Fruit fly (Drosophila melanogaster) whole organism, embryonic: Measurements from ENCODE around the gene Coa8.

ENCODE experiments used
- Atf6 ChIP-seq: fragments of 200-800 bp; sonication (Bioruptor generic); IDR thresholded peaks from 2 replicates; pipeline ENCODE4 v1.3.6; 2022; ENCODE audit warnings: missing biosample characterization, missing genetic modification characterization
- Bteb2 ChIP-seq: fragments of 200-800 bp; sonication (Bioruptor generic); optimal IDR thresholded peaks from 2 replicates; lab custom pipeline; 2016; ENCODE audit warnings: missing biosample characterization, missing genetic modification characterization
- CG10209 ChIP-seq: fragments of 200-800 bp; sonication (Bioruptor generic); optimal IDR thresholded peaks from 3 replicates; lab custom pipeline; 2017; ENCODE audit warnings: missing biosample characterization, mild to moderate bottlenecking, missing genetic modification characterization, missing genetic modification reagents
- CG10543 ChIP-seq: fragments of 200-800 bp; sonication (Bioruptor generic); optimal IDR thresholded peaks from 3 replicates; lab custom pipeline; 2017; ENCODE audit warnings: missing biosample characterization, mild to moderate bottlenecking, missing genetic modification characterization, moderate library complexity
- CG11247 ChIP-seq: fragments of 200-800 bp; sonication (Bioruptor generic); IDR thresholded peaks from 2 replicates; pipeline ENCODE4 v1.3.6; 2022; ENCODE audit warnings: missing biosample characterization, missing genetic modification characterization
- CG13775 ChIP-seq: fragments of 200-800 bp; sonication (Bioruptor generic); optimal IDR thresholded peaks from 3 replicates; lab custom pipeline; 2017; ENCODE audit warnings: missing biosample characterization, mild to moderate bottlenecking, missing genetic modification characterization
- CG14441 ChIP-seq: fragments of 200-800 bp; sonication (Bioruptor generic); IDR thresholded peaks from 2 replicates; pipeline ENCODE4 v1.3.6; 2022; ENCODE audit warnings: missing biosample characterization, missing genetic modification characterization
- CG15269 ChIP-seq: fragments of 200-800 bp; sonication (Bioruptor generic); optimal IDR thresholded peaks from 2 replicates; lab custom pipeline; 2018; ENCODE audit warnings: missing biosample characterization, mild to moderate bottlenecking, missing genetic modification characterization, moderate library complexity
- CG17385 ChIP-seq: fragments of 200-800 bp; sonication (Bioruptor generic); optimal IDR thresholded peaks from 3 replicates; lab custom pipeline; 2018; ENCODE audit warnings: missing biosample characterization, mild to moderate bottlenecking, missing genetic modification characterization
- CG17829 ChIP-seq: fragments of 200-800 bp; optimal IDR thresholded peaks from 2 replicates; lab custom pipeline; 2019; ENCODE audit warnings: missing biosample characterization, mild to moderate bottlenecking, missing genetic modification characterization, moderate library complexity
- CG18764 ChIP-seq: fragments of 200-800 bp; sonication (Bioruptor generic); optimal IDR thresholded peaks from 3 replicates; lab custom pipeline; 2016; ENCODE audit warnings: missing biosample characterization, missing genetic modification characterization
- CG30403 ChIP-seq: fragments of 200-800 bp; sonication (Bioruptor generic); optimal IDR thresholded peaks from 3 replicates; lab custom pipeline; 2016; ENCODE audit warnings: missing biosample characterization, missing genetic modification characterization
- CG31441 ChIP-seq: fragments of 200-800 bp; sonication (Bioruptor generic); IDR thresholded peaks from 2 replicates; pipeline ENCODE4 v1.3.6; 2022; ENCODE audit warnings: missing biosample characterization, missing genetic modification characterization
- CG32532 ChIP-seq: fragments of 200-800 bp; sonication (Bioruptor generic); IDR thresholded peaks from 2 replicates; pipeline ENCODE4 v1.3.6; 2022; ENCODE audit warnings: missing biosample characterization, missing genetic modification characterization
- CG3281 ChIP-seq: fragments of 200-800 bp; sonication (Bioruptor generic); optimal IDR thresholded peaks from 3 replicates; lab custom pipeline; 2017; ENCODE audit warnings: missing biosample characterization, mild to moderate bottlenecking, missing genetic modification characterization
- CG34422 ChIP-seq: fragments of 200-800 bp; sonication (Bioruptor generic); IDR thresholded peaks from 3 replicates; pipeline ENCODE4 v1.3.6; 2022; ENCODE audit warnings: missing biosample characterization, missing genetic modification characterization
- CG4424 ChIP-seq: fragments of 200-800 bp; sonication (Bioruptor generic); optimal IDR thresholded peaks from 3 replicates; lab custom pipeline; 2016; ENCODE audit warnings: missing biosample characterization, missing genetic modification characterization
- CG4820 ChIP-seq: fragments of 200-800 bp; sonication (Bioruptor generic); optimal IDR thresholded peaks from 3 replicates; lab custom pipeline; 2016; ENCODE audit warnings: missing biosample characterization, missing genetic modification characterization
- CG4854 ChIP-seq: fragments of 200-800 bp; sonication (Bioruptor generic); optimal IDR thresholded peaks from 2 replicates; lab custom pipeline; 2016; ENCODE audit warnings: missing biosample characterization, missing genetic modification characterization, inconsistent platforms
- CG7963 ChIP-seq: fragments of 200-800 bp; sonication (Bioruptor generic); IDR thresholded peaks from 3 replicates; pipeline ENCODE4 v1.3.6; 2022; ENCODE audit warnings: missing biosample characterization, missing genetic modification characterization; ENCODE audit not compliant: partially characterized antibody
- CG9797 ChIP-seq: fragments of 200-800 bp; sonication (Bioruptor generic); optimal IDR thresholded peaks from 3 replicates; lab custom pipeline; 2018; ENCODE audit warnings: missing biosample characterization, mild to moderate bottlenecking, missing genetic modification characterization
- Chrac-16 ChIP-seq: fragments of 200-800 bp; sonication (Bioruptor generic); optimal IDR thresholded peaks from 3 replicates; lab custom pipeline; 2016; ENCODE audit warnings: missing biosample characterization, missing genetic modification characterization
- Doc2 ChIP-seq: fragments of 200-800 bp; sonication (Bioruptor generic); IDR thresholded peaks from 2 replicates; pipeline ENCODE4 v1.3.6; 2022; ENCODE audit warnings: missing biosample characterization, missing genetic modification characterization
- Ets65A ChIP-seq: fragments of 200-800 bp; sonication (Bioruptor generic); peaks from one replicate; lab custom pipeline; 2016; ENCODE audit warnings: missing biosample characterization, missing genetic modification characterization
- HLHmδ ChIP-seq: fragments of 200-800 bp; sonication (Bioruptor generic); optimal IDR thresholded peaks from 2 replicates; lab custom pipeline; 2018; ENCODE audit warnings: missing biosample characterization, mild to moderate bottlenecking, missing genetic modification characterization, moderate library complexity
- Hr51 ChIP-seq, 2 experiments: fragments of 200-800 bp; sonication (Bioruptor generic); optimal IDR thresholded peaks; 2 replicates in 1 of 2; 3 replicates in 1 of 2; lab custom pipeline; 2016 to 2018; ENCODE audit warnings: missing biosample characterization in 2 of 2, missing genetic modification characterization in 2 of 2, mild to moderate bottlenecking in 1 of 2, moderate library complexity in 1 of 2
- MBD-R2 ChIP-seq: fragments of 200-800 bp; sonication (Bioruptor generic); IDR thresholded peaks from 2 replicates; pipeline ENCODE4 v1.3.6; 2022; ENCODE audit warnings: missing biosample characterization, missing genetic modification characterization
- Opbp ChIP-seq: fragments of 200-800 bp; sonication (Bioruptor generic); IDR thresholded peaks from 3 replicates; pipeline ENCODE4 v1.3.6; 2022; ENCODE audit warnings: missing biosample characterization, missing genetic modification characterization; ENCODE audit not compliant: partially characterized antibody
- Rfx ChIP-seq: fragments of 200-800 bp; sonication (Bioruptor generic); IDR thresholded peaks from 2 replicates; pipeline ENCODE4 v1.3.6; 2022; ENCODE audit warnings: missing biosample characterization, missing genetic modification characterization
- Tbp ChIP-seq: fragments of >200 bp; optimal IDR thresholded peaks from 2 replicates; lab custom pipeline; 2018; ENCODE audit warnings: missing biosample characterization, missing genetic modification characterization
- ap ChIP-seq: fragments of 200-800 bp; sonication (Bioruptor generic); IDR thresholded peaks from 2 replicates; pipeline ENCODE4 v1.3.6; 2022; ENCODE audit warnings: missing biosample characterization, missing genetic modification characterization
- ara ChIP-seq: fragments of 200-800 bp; sonication (Bioruptor generic); IDR thresholded peaks from 2 replicates; pipeline ENCODE4 v1.3.6; 2022; ENCODE audit warnings: missing biosample characterization, missing genetic modification characterization
- bab2 ChIP-seq: fragments of 200-800 bp; sonication (Bioruptor generic); optimal IDR thresholded peaks from 2 replicates; lab custom pipeline; 2016; ENCODE audit warnings: missing biosample characterization, missing genetic modification characterization
- br ChIP-seq: fragments of >200 bp; optimal IDR thresholded peaks from 2 replicates; lab custom pipeline; 2017
- cas ChIP-seq: fragments of 200-800 bp; sonication (Bioruptor generic); IDR thresholded peaks from 2 replicates; pipeline ENCODE4 v1.3.6; 2022; ENCODE audit warnings: missing biosample characterization, missing genetic modification characterization
- crc ChIP-seq: fragments of 200-800 bp; sonication (Bioruptor generic); optimal IDR thresholded peaks from 2 replicates; lab custom pipeline; 2016; ENCODE audit warnings: missing biosample characterization, missing genetic modification characterization
- croc ChIP-seq: fragments of 200-800 bp; sonication (Bioruptor generic); conservative IDR thresholded peaks from 3 replicates; pipeline ENCODE4 v1.3.6; 2022; ENCODE audit warnings: missing biosample characterization, missing genetic modification characterization
- fru ChIP-seq: fragments of >200 bp; optimal IDR thresholded peaks from 2 replicates; lab custom pipeline; 2017
- ftz-f1 ChIP-seq: fragments of 200-800 bp; sonication (Bioruptor generic); optimal IDR thresholded peaks from 2 replicates; lab custom pipeline; 2016; ENCODE audit warnings: missing biosample characterization, missing genetic modification characterization
- kah ChIP-seq: fragments of 200-800 bp; sonication (Bioruptor generic); optimal IDR thresholded peaks from 2 replicates; lab custom pipeline; 2018; ENCODE audit warnings: missing biosample characterization, mild to moderate bottlenecking, missing genetic modification characterization
- lab ChIP-seq: fragments of 200-800 bp; sonication (Bioruptor generic); optimal IDR thresholded peaks from 3 replicates; lab custom pipeline; 2017; ENCODE audit warnings: missing biosample characterization, missing genetic modification characterization, mild to moderate bottlenecking, moderate library complexity, missing genetic modification reagents
- lbe ChIP-seq: fragments of 200-800 bp; sonication (Bioruptor generic); optimal IDR thresholded peaks from 2 replicates; lab custom pipeline; 2016; ENCODE audit warnings: missing biosample characterization, mild to moderate bottlenecking, missing genetic modification characterization
- mld ChIP-seq: fragments of 200-800 bp; sonication (Bioruptor generic); IDR thresholded peaks from 3 replicates; pipeline ENCODE4 v1.3.6; 2022; ENCODE audit warnings: missing biosample characterization, missing genetic modification characterization; ENCODE audit not compliant: partially characterized antibody
- pho ChIP-seq: fragments of 200-800 bp; sonication (Bioruptor generic); optimal IDR thresholded peaks from 2 replicates; lab custom pipeline; 2016; ENCODE audit warnings: missing biosample characterization, missing genetic modification characterization
- pnt ChIP-seq: fragments of 200-800 bp; sonication (Bioruptor generic); optimal IDR thresholded peaks from 3 replicates; lab custom pipeline; 2016; ENCODE audit warnings: missing biosample characterization, missing genetic modification characterization
- ranshi ChIP-seq: fragments of 200-800 bp; sonication (Bioruptor generic); IDR thresholded peaks from 2 replicates; pipeline ENCODE4 v1.3.6; 2022; ENCODE audit warnings: missing biosample characterization, missing genetic modification characterization
- sens-2 ChIP-seq: fragments of 200-800 bp; sonication (Bioruptor generic); IDR thresholded peaks from 2 replicates; pipeline ENCODE4 v1.3.6; 2022; ENCODE audit warnings: missing biosample characterization, missing genetic modification characterization
- slbo ChIP-seq: fragments of 200-800 bp; sonication (Bioruptor generic); IDR thresholded peaks from 2 replicates; pipeline ENCODE4 v1.3.6; 2022; ENCODE audit warnings: missing biosample characterization, missing genetic modification characterization
- sob ChIP-seq: fragments of 200-800 bp; sonication (Bioruptor generic); IDR thresholded peaks from 2 replicates; pipeline ENCODE4 v1.3.6; 2022; ENCODE audit warnings: missing biosample characterization, missing genetic modification characterization
- sug ChIP-seq: fragments of 200-800 bp; optimal IDR thresholded peaks from 2 replicates; lab custom pipeline; 2019; ENCODE audit warnings: missing biosample characterization, mild to moderate bottlenecking, missing genetic modification characterization, moderate library complexity
- tin ChIP-seq: fragments of 200-800 bp; sonication (Bioruptor generic); optimal IDR thresholded peaks from 3 replicates; lab custom pipeline; 2016; ENCODE audit warnings: missing biosample characterization, missing genetic modification characterization
- tio ChIP-seq: fragments of 200-800 bp; sonication (Bioruptor generic); optimal IDR thresholded peaks from 2 replicates; lab custom pipeline; 2017; ENCODE audit warnings: missing biosample characterization, missing genetic modification characterization, inconsistent platforms
- trh ChIP-seq: fragments of 200-800 bp; sonication (Bioruptor generic); optimal IDR thresholded peaks from 2 replicates; lab custom pipeline; 2016; ENCODE audit warnings: missing biosample characterization, missing genetic modification characterization

Coa8 gene

DNA sequence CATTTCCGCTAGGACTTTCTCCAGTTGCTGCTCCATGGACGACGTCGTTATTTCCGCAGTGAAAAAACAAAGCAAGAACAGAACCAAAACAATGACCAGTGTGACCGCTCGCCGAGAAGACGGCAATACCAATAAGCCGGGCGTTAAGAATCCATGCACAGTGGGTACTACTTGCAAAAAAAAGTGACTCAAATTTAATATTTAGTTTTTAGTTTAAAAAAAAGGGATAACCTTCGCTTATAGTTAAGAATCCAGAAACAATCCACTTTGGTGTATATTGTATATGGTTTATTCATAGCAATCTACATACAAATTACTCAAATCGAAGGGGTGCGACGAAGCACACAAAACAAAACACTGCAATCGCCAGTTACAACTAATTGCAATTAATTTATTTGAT, 21.2 kb upstream of the Coa8 start, which contains the start of gene Lamtor5 (continued):
- TF ChIP-seq croc (GFP tag; lab: Robert Waterston, UW): no peak
- TF ChIP-seq CG17385 (GFP tag; lab: Kevin White, UChicago): peak; percentile 33
- TF ChIP-seq slbo (GFP tag; lab: Robert Waterston, UW): peak; percentile 73
- TF ChIP-seq ap (GFP tag; lab: Robert Waterston, UW): no peak
- peak; percentile 35 for TF ChIP-seq bab2
- TF ChIP-seq ranshi (GFP tag; lab: Robert Waterston, UW): 0 out of 2 replicates have a peak, but pooled peaks have one; percentile 14
- peak; percentile 2 for TF ChIP-seq CG4854 (GFP tag; lab: Kevin White, UChicago)
- TF ChIP-seq CG34422 (GFP tag; lab: Robert Waterston, UW): peak; percentile 59; the same call in 1 of the 3 replicates
- no peak for TF ChIP-seq mld (GFP tag; lab: Robert Waterston, UW)
- TF ChIP-seq Bteb2 (GFP tag; lab: Kevin White, UChicago): no peak
- peak; percentile 78 for TF ChIP-seq Rfx (GFP tag; lab: Robert Waterston, UW)
- TF ChIP-seq tin (GFP tag; lab: Kevin White, UChicago): no peak
- peak; percentile 88 for TF ChIP-seq MBD-R2 (GFP tag; lab: Robert Waterston, UW)
- no peak for TF ChIP-seq CG14441 (GFP tag; lab: Robert Waterston, UW)
- TF ChIP-seq tio (GFP tag; lab: Kevin White, UChicago): no peak
- TF ChIP-seq HLHmδ (GFP tag; lab: Kevin White, UChicago): no peak
- TF ChIP-seq CG9797: peak; percentile 53
- no peak for TF ChIP-seq CG18764 (GFP tag; lab: Kevin White, UChicago)
- peak; percentile 37 for TF ChIP-seq CG3281 (GFP tag; lab: Kevin White, UChicago)
- peak; percentile 9 for TF ChIP-seq CG4820 (GFP tag; lab: Kevin White, UChicago)
- no peak for TF ChIP-seq lbe (GFP tag; lab: Kevin White, UChicago)
- TF ChIP-seq fru: no peak
- TF ChIP-seq CG32532 (GFP tag; lab: Robert Waterston, UW): peak; percentile 72
- TF ChIP-seq ftz-f1 (GFP tag; lab: Kevin White, UChicago): no peak
- no peak for TF ChIP-seq ara (GFP tag; lab: Robert Waterston, UW)
- TF ChIP-seq CG11247: no peak
- peak; percentile 45 for TF ChIP-seq CG15269
- no peak for TF ChIP-seq Opbp (GFP tag; lab: Robert Waterston, UW)
- TF ChIP-seq Tbp (GFP tag; lab: Kevin White, UChicago): no peak
- no peak for TF ChIP-seq Atf6 (GFP tag; lab: Robert Waterston, UW)
- TF ChIP-seq kah (GFP tag; lab: Kevin White, UChicago): no peak
- TF ChIP-seq CG30403 (GFP tag; lab: Kevin White, UChicago): peak; percentile 37
- no peak for TF ChIP-seq pnt (GFP tag; lab: Kevin White, UChicago)
- TF ChIP-seq CG7963 (GFP tag; lab: Robert Waterston, UW): no peak
- TF ChIP-seq Doc2 (GFP tag; lab: Robert Waterston, UW): no peak
- TF ChIP-seq trh (GFP tag; lab: Kevin White, UChicago): no peak
- no peak for TF ChIP-seq sens-2 (GFP tag; lab: Robert Waterston, UW)
- TF ChIP-seq pho (GFP tag; lab: Kevin White, UChicago): peak; percentile 9
- TF ChIP-seq CG17829 (tag; lab: Kevin White, UChicago): peak; percentile 56
- TF ChIP-seq Hr51 (GFP tag; optimal IDR thresholded peaks at IDR 0.05; lab: Kevin White, UChicago): peak in 1 of 2 experiments; percentile 39
- peak; percentile 25 for TF ChIP-seq Chrac-16 (GFP tag; lab: Kevin White, UChicago)
- peak; percentile 7; the same call in 1 of the 2 replicates for TF ChIP-seq cas (GFP tag; lab: Robert Waterston, UW)
- peak; percentile 69 for TF ChIP-seq lab (GFP tag; lab: Kevin White, UChicago)
- peak; percentile 15 for TF ChIP-seq sug (tag; lab: Kevin White, UChicago)
- TF ChIP-seq crc (GFP tag; lab: Kevin White, UChicago): no peak
- TF ChIP-seq sob: peak; percentile 61
- peak; percentile 22 for TF ChIP-seq CG10543 (GFP tag; lab: Kevin White, UChicago)
- peak; percentile 5 for TF ChIP-seq CG10209 (GFP tag; lab: Kevin White, UChicago)
- peak; percentile 45 for TF ChIP-seq CG13775 (GFP tag; lab: Kevin White, UChicago)
- TF ChIP-seq br: no peak
- TF ChIP-seq CG31441 (GFP tag; lab: Robert Waterston, UW): peak; percentile 54
- no peak for TF ChIP-seq CG4424
- TF ChIP-seq Ets65A (GFP tag; lab: Kevin White, UChicago): no peak
